Worm (Caenorhabditis elegans) whole organism, mixed stage, embryonic: ENCODE measurements around the gene F09B12.3.

Source experiments
- M03D4.4 ChIP-seq: sonication (generic microtip); optimal IDR thresholded peaks from 2 replicates; lab custom pipeline; 2017; ENCODE audit warnings: mild to moderate bottlenecking, missing genetic modification characterization, missing compliant biosample characterization
- bed-3 ChIP-seq: fragments of 200-800 bp; sonication (Bioruptor generic); optimal IDR thresholded peaks from 3 replicates; lab custom pipeline; 2018; ENCODE audit warnings: mild to moderate bottlenecking, missing genetic modification characterization, moderate library complexity, missing compliant biosample characterization
- blmp-1 ChIP-seq: fragments of 150-350 bp; optimal IDR thresholded peaks from 2 replicates; lab custom pipeline; 2014; ENCODE audit warnings: missing biosample characterization, missing genetic modification characterization
- ceh-39 ChIP-seq: fragments of 150-350 bp; optimal IDR thresholded peaks from 2 replicates; lab custom pipeline; 2014; ENCODE audit warnings: missing biosample characterization, missing genetic modification characterization
- ceh-43 ChIP-seq: fragments of 200-800 bp; sonication (Bioruptor generic); optimal IDR thresholded peaks from 2 replicates; lab custom pipeline; 2018; ENCODE audit warnings: mild to moderate bottlenecking, missing genetic modification characterization, moderate library complexity, missing compliant biosample characterization
- ceh-83 ChIP-seq: fragments of 200-800 bp; sonication (Bioruptor generic); optimal IDR thresholded peaks from 2 replicates; lab custom pipeline; 2018; ENCODE audit warnings: mild to moderate bottlenecking, missing genetic modification characterization, missing compliant biosample characterization
- ces-1 ChIP-seq: fragments of 150-350 bp; optimal IDR thresholded peaks from 2 replicates; lab custom pipeline; 2014; ENCODE audit warnings: missing biosample characterization, missing genetic modification reagents, missing genetic modification characterization
- cnd-1 ChIP-seq: fragments of 200-800 bp; sonication (Bioruptor generic); optimal IDR thresholded peaks from 2 replicates; lab custom pipeline; 2018; ENCODE audit warnings: mild to moderate bottlenecking, missing genetic modification characterization, missing compliant biosample characterization
- drap-1 ChIP-seq: fragments of 200-800 bp; sonication (Bioruptor generic); optimal IDR thresholded peaks from 3 replicates; lab custom pipeline; 2018; ENCODE audit warnings: mild to moderate bottlenecking, missing genetic modification characterization, missing compliant biosample characterization
- elt-1 ChIP-seq: sonication (generic microtip); optimal IDR thresholded peaks from 2 replicates; lab custom pipeline; 2017; ENCODE audit warnings: missing genetic modification characterization, mild to moderate bottlenecking, missing compliant biosample characterization, antibody characterized with exemption, moderate library complexity, borderline replicate concordance; ENCODE audit not compliant: insufficient read depth
- flh-1 ChIP-seq: fragments of 200-800 bp; sonication (Bioruptor generic); optimal IDR thresholded peaks from 2 replicates; lab custom pipeline; 2018; ENCODE audit warnings: mild to moderate bottlenecking, missing genetic modification characterization, moderate library complexity, missing compliant biosample characterization
- ham-2 ChIP-seq: fragments of 200-800 bp; sonication (Bioruptor generic); optimal IDR thresholded peaks from 2 replicates; lab custom pipeline; 2018; ENCODE audit warnings: mild to moderate bottlenecking, missing genetic modification characterization, missing compliant biosample characterization
- hlh-1 ChIP-seq: fragments of 150-350 bp; optimal IDR thresholded peaks from 2 replicates; lab custom pipeline; 2014; ENCODE audit warnings: missing biosample characterization, missing genetic modification reagents, missing genetic modification characterization
- lin-13 ChIP-seq: fragments of 150-350 bp; optimal IDR thresholded peaks from 2 replicates; lab custom pipeline; 2014; ENCODE audit warnings: missing biosample characterization, missing genetic modification characterization
- lin-32 ChIP-seq: fragments of 200-800 bp; sonication (Bioruptor generic); optimal IDR thresholded peaks from 2 replicates; lab custom pipeline; 2018; ENCODE audit warnings: mild to moderate bottlenecking, missing genetic modification characterization, missing compliant biosample characterization
- lsy-2 ChIP-seq: fragments of 150-350 bp; optimal IDR thresholded peaks from 2 replicates; lab custom pipeline; 2014; ENCODE audit warnings: missing biosample characterization, missing genetic modification characterization
- mab-5 ChIP-seq: fragments of 150-350 bp; optimal IDR thresholded peaks from 2 replicates; lab custom pipeline; 2014; ENCODE audit warnings: missing biosample characterization, missing genetic modification characterization
- mep-1 ChIP-seq: fragments of 150-350 bp; optimal IDR thresholded peaks from 2 replicates; lab custom pipeline; 2017; ENCODE audit warnings: missing biosample characterization, missing genetic modification reagents, missing genetic modification characterization, inconsistent platforms
- nhr-12 ChIP-seq: fragments of 150-350 bp; optimal IDR thresholded peaks from 2 replicates; lab custom pipeline; 2014; ENCODE audit warnings: missing biosample characterization, missing genetic modification characterization
- nhr-2 ChIP-seq: fragments of 150-350 bp; optimal IDR thresholded peaks from 2 replicates; lab custom pipeline; 2014; ENCODE audit warnings: missing biosample characterization, missing genetic modification characterization
- nhr-237 ChIP-seq: fragments of 150-350 bp; optimal IDR thresholded peaks from 2 replicates; lab custom pipeline; 2014; ENCODE audit warnings: missing biosample characterization, missing genetic modification characterization
- pha-4 ChIP-seq: fragments of 150-350 bp; optimal IDR thresholded peaks from 2 replicates; lab custom pipeline; 2018; ENCODE audit warnings: missing biosample characterization, missing genetic modification reagents, missing genetic modification characterization
- sem-2 ChIP-seq: fragments of 200-800 bp; sonication (Bioruptor generic); optimal IDR thresholded peaks from 2 replicates; lab custom pipeline; 2018; ENCODE audit warnings: mild to moderate bottlenecking, missing genetic modification characterization, missing compliant biosample characterization
- snpc-4 ChIP-seq: fragments of 150-350 bp; optimal IDR thresholded peaks from 2 replicates; lab custom pipeline; 2014; ENCODE audit warnings: missing biosample characterization, missing genetic modification characterization
- sptf-1 ChIP-seq: sonication (generic microtip); optimal IDR thresholded peaks from 2 replicates; lab custom pipeline; 2017; ENCODE audit warnings: mild to moderate bottlenecking, missing genetic modification characterization, moderate library complexity, missing compliant biosample characterization
- tbx-8 ChIP-seq: fragments of 200-800 bp; sonication (Bioruptor generic); optimal IDR thresholded peaks from 2 replicates; lab custom pipeline; 2018; ENCODE audit warnings: mild to moderate bottlenecking, missing genetic modification characterization, moderate library complexity, missing compliant biosample characterization
- unc-120 ChIP-seq: sonication (generic microtip); optimal IDR thresholded peaks from 2 replicates; lab custom pipeline; 2017; ENCODE audit warnings: missing genetic modification characterization, missing compliant biosample characterization; ENCODE audit not compliant: poor library complexity, severe bottlenecking
- unc-39 ChIP-seq: fragments of 150-350 bp; optimal IDR thresholded peaks from 2 replicates; lab custom pipeline; 2014; ENCODE audit warnings: missing biosample characterization, missing genetic modification characterization
- unc-62 ChIP-seq: fragments of 150-350 bp; optimal IDR thresholded peaks from 2 replicates; lab custom pipeline; 2014; ENCODE audit warnings: missing biosample characterization, missing genetic modification reagents, missing genetic modification characterization
- zip-8 ChIP-seq: fragments of 150-350 bp; optimal IDR thresholded peaks from 2 replicates; lab custom pipeline; 2014; ENCODE audit warnings: missing biosample characterization, missing genetic modification characterization
- ztf-11 ChIP-seq: fragments of 150-350 bp; optimal IDR thresholded peaks from 2 replicates; lab custom pipeline; 2014; ENCODE audit warnings: missing biosample characterization, missing genetic modification characterization

Gene F09B12.3

DNA sequence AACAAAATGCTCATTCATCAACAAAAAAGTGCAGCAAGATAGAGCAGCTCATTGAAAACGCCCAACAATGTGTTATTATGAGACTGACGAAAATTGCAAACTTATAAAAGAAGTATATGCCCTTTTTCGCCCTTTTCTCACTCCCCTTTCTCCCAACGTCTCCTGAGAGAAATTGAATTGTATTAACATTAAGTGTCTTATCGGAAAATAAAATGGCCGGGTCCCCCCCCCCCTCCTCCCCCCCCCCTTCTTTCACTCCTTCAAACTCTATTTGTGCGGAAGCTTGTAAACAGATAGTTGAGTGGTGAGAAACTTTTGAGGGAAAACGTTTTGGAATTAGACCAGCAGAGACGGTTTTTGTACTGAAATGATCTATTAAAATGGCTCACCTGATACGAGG, 29.0 kb upstream of the F09B12.3 start:
- TF ChIP-seq unc-62 (GFP tag; lab: Kevin White, UChicago) (no peak), ces-1 (peak; percentile 88)

DNA sequence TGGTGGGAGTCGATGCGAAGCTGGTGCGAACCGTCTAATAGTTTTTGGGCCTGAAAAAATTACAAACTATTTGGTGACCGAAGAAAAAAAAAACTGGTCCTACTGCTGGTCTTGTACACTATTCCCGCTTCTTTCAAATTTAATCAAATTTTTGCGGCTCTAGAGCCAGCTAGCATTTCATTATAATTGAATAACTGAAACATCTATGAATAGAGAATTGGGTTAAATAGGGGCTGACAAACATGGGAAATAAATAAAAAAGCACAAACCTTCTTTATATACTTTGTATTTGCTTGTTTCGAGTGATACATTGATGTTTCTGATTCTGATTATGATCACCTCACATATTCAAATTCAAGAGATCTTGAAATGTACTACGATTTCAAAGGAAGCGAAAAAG, 27.4 kb upstream of the F09B12.3 start:
- TF ChIP-seq lsy-2 (tag; lab: Kevin White, UChicago) (no peak), ces-1 (peak; percentile 85), nhr-12 (tag; lab: Kevin White, UChicago) (no peak)

DNA sequence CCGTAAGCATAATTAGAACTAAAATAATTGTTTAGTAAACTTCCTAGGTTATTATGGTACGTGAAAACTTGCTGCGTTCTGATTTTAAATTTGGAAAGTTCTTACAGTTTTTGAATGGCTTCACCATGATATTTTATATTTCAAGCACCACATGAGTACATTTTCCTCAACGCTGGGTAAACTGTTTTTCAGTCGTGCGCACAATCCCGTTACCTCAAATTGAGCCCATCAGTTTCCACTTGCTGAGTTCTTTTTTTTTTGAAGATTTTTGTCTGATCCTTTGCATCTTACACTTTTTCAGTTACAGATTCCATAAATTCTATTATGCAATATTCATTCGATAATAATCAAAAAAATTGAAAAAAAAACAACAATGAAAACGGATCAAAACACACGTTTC, 22.8 kb upstream of the F09B12.3 start:
- no peak for TF ChIP-seq snpc-4

DNA sequence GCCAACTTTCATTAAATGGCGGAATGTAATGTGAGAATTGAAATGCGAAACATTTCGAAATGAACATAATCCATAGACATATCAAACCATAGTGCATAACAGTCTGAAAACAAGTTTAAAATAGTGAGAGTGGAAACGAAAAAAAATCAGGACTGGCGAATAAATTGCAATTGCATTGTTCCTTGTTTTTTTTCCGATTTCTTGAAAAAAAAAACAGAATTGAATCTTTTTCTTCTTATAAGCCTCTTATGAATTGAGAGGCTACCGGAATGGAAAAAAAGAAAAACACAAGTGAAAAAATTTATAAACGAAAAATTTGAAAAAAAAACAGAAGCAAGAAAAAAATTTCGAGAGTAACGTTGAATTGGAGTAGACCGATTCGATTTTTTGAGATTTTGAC, 18.8 kb upstream of the F09B12.3 start, which contains the start of gene R07D5.2:
Gene R07D5.2, minus strand, starts transcription at position 101 of the 400 bp plus-strand sequence.
- TF ChIP-seq drap-1 (GFP tag; lab: Kevin White, UChicago) (no peak), ztf-11 (tag; lab: Kevin White, UChicago) (no peak), ceh-43 (no peak), lsy-2 (tag; lab: Kevin White, UChicago) (no peak), M03D4.4 (tag; lab: Kevin White, UChicago) (no peak), cnd-1 (tag; lab: Kevin White, UChicago) (no peak), nhr-12 (tag; lab: Kevin White, UChicago) (no peak), zip-8 (tag; lab: Kevin White, UChicago) (no peak), ceh-39 (tag; lab: Kevin White, UChicago) (no peak), flh-1 (GFP tag; lab: Kevin White, UChicago) (no peak), pha-4 (tag; lab: Kevin White, UChicago) (no peak), hlh-1 (tag; lab: Kevin White, UChicago) (no peak), blmp-1 (tag; lab: Kevin White, UChicago) (no peak)

DNA sequence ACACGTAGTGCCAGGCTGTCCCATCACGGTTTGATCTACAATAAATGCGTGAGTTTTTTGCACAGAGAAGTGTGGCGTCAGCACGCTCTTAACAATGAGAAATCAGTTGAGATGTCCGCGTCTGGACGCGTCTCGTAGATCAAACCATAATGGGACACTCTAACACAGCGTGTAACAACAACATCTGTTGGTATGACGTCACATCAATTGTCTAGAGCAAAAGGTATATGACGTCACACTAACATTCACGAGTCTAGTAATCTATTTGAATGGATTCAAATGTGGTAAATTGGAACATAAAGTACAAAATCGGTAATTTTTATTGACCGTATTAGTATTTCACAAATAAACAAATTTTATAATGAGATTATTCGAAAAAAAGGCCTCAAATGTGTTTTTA, 18.0 kb upstream of the F09B12.3 start:
- TF ChIP-seq blmp-1 (tag; lab: Kevin White, UChicago) = no peak
- TF ChIP-seq elt-1 (tag; lab: Kevin White, UChicago) = no peak
- TF ChIP-seq hlh-1 (tag; lab: Kevin White, UChicago) = no peak
- peak; percentile 97 for TF ChIP-seq zip-8 (tag; lab: Kevin White, UChicago)
- no peak for TF ChIP-seq tbx-8 (GFP tag; lab: Kevin White, UChicago)
- TF ChIP-seq unc-120 (tag; lab: Kevin White, UChicago) = no peak
- no peak for TF ChIP-seq lin-13
- TF ChIP-seq bed-3 (GFP tag; lab: Kevin White, UChicago) = no peak
- no peak for TF ChIP-seq snpc-4
- TF ChIP-seq nhr-2 = no peak
- peak; percentile 78 for TF ChIP-seq cnd-1 (tag; lab: Kevin White, UChicago)
- no peak for TF ChIP-seq ceh-83 (GFP tag; lab: Kevin White, UChicago)
- no peak for TF ChIP-seq mep-1 (tag; lab: Kevin White, UChicago)

DNA sequence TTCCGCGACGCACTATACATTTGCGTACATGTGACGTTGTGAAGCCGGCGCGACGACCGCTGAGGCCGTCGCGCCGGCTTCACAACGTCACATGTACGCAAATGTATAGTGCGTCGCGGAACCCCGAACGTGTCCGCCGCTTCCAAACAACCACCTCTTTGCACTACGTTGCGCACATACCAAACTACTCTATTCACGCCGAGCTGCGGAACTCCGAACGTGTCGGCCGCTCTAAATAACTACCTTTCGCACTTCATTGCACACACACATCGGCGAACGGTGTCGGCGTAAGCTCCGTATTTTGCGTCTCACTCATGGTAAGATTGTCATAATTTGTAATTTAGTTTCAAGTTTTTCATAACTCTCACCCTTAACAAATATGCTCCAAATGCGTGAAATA, 14.4 kb upstream of the F09B12.3 start:
- TF ChIP-seq ham-2 (no peak), lin-13 (no peak), sem-2 (GFP tag; lab: Kevin White, UChicago) (no peak), pha-4 (tag; lab: Kevin White, UChicago) (no peak), unc-39 (tag; lab: Kevin White, UChicago) (no peak), sptf-1 (tag; lab: Kevin White, UChicago) (no peak), snpc-4 (no peak), lsy-2 (tag; lab: Kevin White, UChicago) (no peak), ceh-83 (GFP tag; lab: Kevin White, UChicago) (no peak)

DNA sequence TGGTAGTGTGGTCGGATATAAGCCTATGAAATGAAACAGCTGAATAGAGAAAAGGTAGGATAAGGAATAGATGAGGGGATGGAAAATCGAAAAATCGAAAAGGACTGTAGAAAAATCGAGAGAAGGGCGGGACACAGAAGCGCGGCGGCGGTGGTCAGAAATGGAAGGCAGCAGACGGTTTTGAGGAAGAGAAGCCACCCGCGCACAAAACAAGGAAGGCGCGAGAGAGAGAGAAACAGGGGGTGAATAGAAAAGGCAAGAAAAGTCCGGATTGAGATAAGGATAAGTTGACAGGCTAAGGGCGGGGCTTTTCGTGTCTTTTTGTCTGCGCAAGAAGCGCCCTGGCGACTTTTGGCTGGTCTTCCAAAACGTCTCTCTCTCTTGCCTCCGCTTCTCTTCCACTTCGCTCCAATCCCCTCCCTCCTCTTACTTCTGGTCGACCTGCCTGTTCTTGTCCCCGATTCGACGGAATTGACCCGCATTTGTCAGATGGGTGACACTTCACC, 10.0 kb upstream of the F09B12.3 start, which contains the start of gene mlt-9:
Gene mlt-9, minus strand, starts transcription at position 51 of the 506 bp plus-strand sequence.
- TF ChIP-seq unc-39 (tag; lab: Kevin White, UChicago) = no peak
- TF ChIP-seq ham-2 = peak; percentile 63
- no peak for TF ChIP-seq nhr-237 (tag; lab: Kevin White, UChicago)
- no peak for TF ChIP-seq nhr-2
- no peak for TF ChIP-seq lin-13
- TF ChIP-seq mab-5 (tag; lab: Kevin White, UChicago) = no peak
- TF ChIP-seq lin-32 (GFP tag; lab: Kevin White, UChicago) = no peak
- no peak for TF ChIP-seq ztf-11 (tag; lab: Kevin White, UChicago)
- no peak for TF ChIP-seq hlh-1 (tag; lab: Kevin White, UChicago)
- peak; percentile 12 for TF ChIP-seq elt-1 (tag; lab: Kevin White, UChicago)
